Fruit fly (Drosophila melanogaster): ENCODE measurements around the gene mgl.
A peak's percentile ranks its signal among the peaks of the same experiment; 100 is the strongest.

The mgl gene

DNA sequence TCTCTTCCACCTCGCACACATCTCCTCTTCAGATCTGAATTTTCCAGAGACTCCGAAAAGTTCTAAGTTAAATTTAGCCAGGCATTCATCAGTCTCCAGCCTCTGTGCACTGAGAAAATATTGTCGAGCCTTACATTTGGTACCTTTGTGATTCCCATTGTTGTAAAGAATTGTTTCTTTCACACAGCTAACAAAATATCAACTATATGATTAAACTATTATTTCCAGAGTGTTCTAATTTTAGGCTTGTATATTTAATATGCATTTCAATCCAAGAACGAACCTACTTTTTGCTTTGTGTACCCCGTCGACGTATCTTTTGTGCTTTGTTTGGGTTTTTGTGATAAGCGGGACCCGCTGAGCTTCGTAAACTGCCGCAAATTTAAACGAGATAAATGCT, 5.8 kb downstream of the mgl start (continued):
- TF ChIP-seq Fer2 (tag; optimal IDR thresholded peaks at IDR 0.05) (no peak), CG13624 (GFP tag; optimal IDR thresholded peaks at IDR 0.05) (no peak), Chrac-16 (GFP tag; optimal IDR thresholded peaks at IDR 0.05) (no peak), Rx (GFP tag; IDR thresholded peaks at IDR 0.05) (no peak), sc (optimal IDR thresholded peaks at IDR 0.05) (no peak), sc (GFP tag; optimal IDR thresholded peaks at IDR 0.05) (no peak), jing (GFP tag; optimal IDR thresholded peaks at IDR 0.05) (no peak), gt (GFP tag; IDR thresholded peaks at IDR 0.05) (no peak), NfI (GFP tag; optimal IDR thresholded peaks at IDR 0.05) (no peak), CG17359 (tag; optimal IDR thresholded peaks at IDR 0.05) (no peak), pita (GFP tag; optimal IDR thresholded peaks at IDR 0.05) (no peak), jumu (GFP tag; optimal IDR thresholded peaks at IDR 0.05) (no peak), gcm (GFP tag; optimal IDR thresholded peaks at IDR 0.05) (no peak), Lim3 (GFP tag; IDR thresholded peaks at IDR 0.05) (no peak), twi (tag; optimal IDR thresholded peaks at IDR 0.05) (no peak), pfk (GFP tag; optimal IDR thresholded peaks at IDR 0.05) (no peak), CG9215 (GFP tag; IDR thresholded peaks at IDR 0.05) (no peak), CG10979 (tag; optimal IDR thresholded peaks at IDR 0.05) (peak; percentile 41), Pdp1 (GFP tag; optimal IDR thresholded peaks at IDR 0.05) (no peak), prd (optimal IDR thresholded peaks at IDR 0.05) (no peak), prd (GFP tag; IDR thresholded peaks at IDR 0.05) (no peak), Mes4 (GFP tag; optimal IDR thresholded peaks at IDR 0.05) (no peak), Bgb (GFP tag; IDR thresholded peaks at IDR 0.05; ENCODE audit: partially characterized antibody) (no peak), Hr39 (optimal IDR thresholded peaks at IDR 0.05) (no peak), NK7.1 (GFP tag; optimal IDR thresholded peaks at IDR 0.05) (no peak), Hmr (GFP tag; optimal IDR thresholded peaks at IDR 0.05) (no peak), CG4820 (GFP tag; optimal IDR thresholded peaks at IDR 0.05) (peak; percentile 19), tup (GFP tag; optimal IDR thresholded peaks at IDR 0.05) (no peak), BEAF-32 (GFP tag; optimal IDR thresholded peaks at IDR 0.05) (no peak), ase (GFP tag; IDR thresholded peaks at IDR 0.05) (no peak), CG8765 (GFP tag; IDR thresholded peaks at IDR 0.05) (no peak), phol (tag; optimal IDR thresholded peaks at IDR 0.05) (peak; percentile 34), Oaz (GFP tag; IDR thresholded peaks at IDR 0.05) (no peak), Max (GFP tag; optimal IDR thresholded peaks at IDR 0.05) (no peak), CG14965 (GFP tag; optimal IDR thresholded peaks at IDR 0.05; ENCODE audit: borderline replicate concordance) (no peak), CG4730 (GFP tag; IDR thresholded peaks at IDR 0.05) (no peak), CG1529 (GFP tag; optimal IDR thresholded peaks at IDR 0.05) (no peak), Fer1 (GFP tag; optimal IDR thresholded peaks at IDR 0.05) (no peak), CG13424 (tag; optimal IDR thresholded peaks at IDR 0.05) (no peak), CG4707 (GFP tag; optimal IDR thresholded peaks at IDR 0.05) (no peak), Ptx1 (GFP tag; IDR thresholded peaks at IDR 0.05) (peak; percentile 11; the same call in 1 of the 2 replicates), ssp (GFP tag; IDR thresholded peaks at IDR 0.05) (no peak), Xbp1 (GFP tag; optimal IDR thresholded peaks at IDR 0.05) (no peak), CG9932 (GFP tag; IDR thresholded peaks at IDR 0.05) (no peak), org-1 (GFP tag; optimal IDR thresholded peaks at IDR 0.05) (no peak), tna (GFP tag; IDR thresholded peaks at IDR 0.05; ENCODE audit: partially characterized antibody) (no peak), slp2 (GFP tag; optimal IDR thresholded peaks at IDR 0.05) (no peak), nerfin-2 (GFP tag; IDR thresholded peaks at IDR 0.05; ENCODE audit: partially characterized antibody) (no peak), Sin3A (optimal IDR thresholded peaks at IDR 0.05) (no peak), NC2β (GFP tag; optimal IDR thresholded peaks at IDR 0.05) (no peak), salm (tag; optimal IDR thresholded peaks at IDR 0.05) (no peak), CG32767 (GFP tag; IDR thresholded peaks at IDR 0.05) (no peak), CG12219 (GFP tag; optimal IDR thresholded peaks at IDR 0.05) (no peak)

Data from whole organism, embryonic.